Worm (Caenorhabditis elegans): Measurements from ENCODE around the gene rpl-26.

rpl-26 gene

ce11 chrII:8603567-8604359 is 1.2 kb downstream of the rpl-26 start, which contains the start of gene suf-1 (continued):
- TF ChIP-seq let-607 (tag; optimal IDR thresholded peaks at IDR 0.05) (no peak), tlf-1 (GFP tag; optimal IDR thresholded peaks at IDR 0.05) (peak; percentile 79), attf-3 (GFP tag; conservative IDR thresholded peaks at IDR 0.05) (no peak), D2030.7 (GFP tag; IDR thresholded peaks at IDR 0.05) (peak; percentile 35; the same call in 1 of the 2 replicates), athp-1 (tag; optimal IDR thresholded peaks at IDR 0.05) (peak; percentile 40), B0336.3 (GFP tag; IDR thresholded peaks at IDR 0.05) (peak; percentile 89), egrh-3 (GFP tag; IDR thresholded peaks at IDR 0.05) (no peak), hsf-1 (GFP tag; IDR thresholded peaks at IDR 0.05) (peak; percentile 79), ceh-100 (GFP tag; IDR thresholded peaks at IDR 0.05) (peak; percentile 32; the same call in 1 of the 2 replicates), aptf-2 (GFP tag; conservative IDR thresholded peaks at IDR 0.05) (no peak), nhr-179 (tag; optimal IDR thresholded peaks at IDR 0.05) (no peak), F22D6.2 (tag; optimal IDR thresholded peaks at IDR 0.05) (no peak), unc-62 (GFP tag; optimal IDR thresholded peaks at IDR 0.05) (no peak), hrde-1 (tag; optimal IDR thresholded peaks at IDR 0.05; ENCODE audit: borderline replicate concordance) (peak; percentile 92), dox-1 (GFP tag; IDR thresholded peaks at IDR 0.05) (peak; percentile 12; the same call in 1 of the 2 replicates), cebp-2 (GFP tag; IDR thresholded peaks at IDR 0.05) (peak; percentile 77; the same call in 1 of the 2 replicates), rpc-1 (optimal IDR thresholded peaks at IDR 0.05) (no peak), rpc-1 (tag; optimal IDR thresholded peaks at IDR 0.05) (peak; percentile 3), Y53G8AR.9 (GFP tag; conservative IDR thresholded peaks at IDR 0.05) (peak; percentile 85), pbrm-1 (GFP tag; IDR thresholded peaks at IDR 0.05) (peak; percentile 45; the same call in 1 of the 2 replicates), T07F8.4 (tag; optimal IDR thresholded peaks at IDR 0.05) (no peak), snpc-1.1 (tag; optimal IDR thresholded peaks at IDR 0.05; ENCODE audit: insufficient read depth) (peak; percentile 64), sea-2 (GFP tag; IDR thresholded peaks at IDR 0.05) (no peak), egl-18 (GFP tag; IDR thresholded peaks at IDR 0.05) (no peak), atf-7 (tag; optimal IDR thresholded peaks at IDR 0.05) (peak; percentile 56), ZK185.1 (tag; optimal IDR thresholded peaks at IDR 0.05; ENCODE audit: poor library complexity, severe bottlenecking) (peak; percentile 55), akir-1 (GFP tag; optimal IDR thresholded peaks at IDR 0.05) (no peak), Y95B8A.8 (GFP tag; IDR thresholded peaks at IDR 0.05) (0 out of 2 replicates have a peak, but pooled peaks have one; percentile 34), F37B4.10 (GFP tag; IDR thresholded peaks at IDR 0.05) (no peak), ama-1 (optimal IDR thresholded peaks at IDR 0.05) (no peak), ama-1 (GFP tag; optimal IDR thresholded peaks at IDR 0.05) (peak in 1 of 2 experiments; percentile 51), B0035.1 (tag; optimal IDR thresholded peaks at IDR 0.05) (no peak), unc-130 (GFP tag; optimal IDR thresholded peaks at IDR 0.05) (peak; percentile 69), attf-5 (GFP tag; optimal IDR thresholded peaks at IDR 0.05) (peak; percentile 24), F49E8.2 (tag; optimal IDR thresholded peaks at IDR 0.05; ENCODE audit: insufficient read depth) (peak; percentile 94), F33H1.4 (GFP tag; IDR thresholded peaks at IDR 0.05) (peak; percentile 65), xnd-1 (tag; optimal IDR thresholded peaks at IDR 0.05) (peak; percentile 45), Y67H2A.10 (GFP tag; conservative IDR thresholded peaks at IDR 0.05) (no peak), snpc-1.3 (tag; optimal IDR thresholded peaks at IDR 0.05; ENCODE audit: insufficient read depth) (peak; percentile 2), mxl-1 (tag; optimal IDR thresholded peaks at IDR 0.05) (peak; percentile 29), K11D2.4 (GFP tag; IDR thresholded peaks at IDR 0.05) (0 out of 2 replicates have a peak, but pooled peaks have one; percentile 10), ztf-6 (GFP tag; IDR thresholded peaks at IDR 0.05) (no peak), snpc-4 (GFP tag; optimal IDR thresholded peaks at IDR 0.05) (peak; percentile 49), snpc-4 (tag; optimal IDR thresholded peaks at IDR 0.05) (peak in 3 of 4 experiments; percentile 29 to 81 (median 42))

Measured in whole organism, young adult.